Worm (Caenorhabditis elegans): Measurements from ENCODE around the gene jbts-14.

- TF ChIP-seq pes-1 (GFP tag; IDR thresholded peaks at IDR 0.05) (no peak), ama-1 (optimal IDR thresholded peaks at IDR 0.05) (no peak)
Measured at ce11 chrX:8677873-8678272, 26.2 kb upstream of the jbts-14 start.
